Worm (Caenorhabditis elegans) whole organism, midembryonic: Measurements from ENCODE around the gene R07E5.4.
"Not testable (repeated sequence)": the region's sequence is repeated elsewhere in the genome, so short reads cannot be mapped to it uniquely, and the experiment has no call there.

Experiments
- cog-1 ChIP-seq: sonication (generic microtip); optimal IDR thresholded peaks from 2 replicates; lab custom pipeline; 2016; ENCODE audit warnings: missing genetic modification characterization, missing compliant biosample characterization
- flt-1 ChIP-seq: fragments of 200-800 bp; sonication (Bioruptor generic); IDR thresholded peaks from 2 replicates; pipeline ENCODE4 v1.3.6; 2022; ENCODE audit warnings: missing genetic modification characterization, missing compliant biosample characterization
- klf-2 ChIP-seq: fragments of 200-800 bp; sonication (Bioruptor generic); conservative IDR thresholded peaks from 2 replicates; pipeline ENCODE4 v1.3.6; 2022; ENCODE audit warnings: missing genetic modification reagents, missing genetic modification characterization, missing compliant biosample characterization
- med-1 ChIP-seq: sonication (generic microtip); optimal IDR thresholded peaks from 2 replicates; lab custom pipeline; 2017; ENCODE audit warnings: missing genetic modification characterization, mild to moderate bottlenecking, missing compliant biosample characterization, antibody characterized with exemption, missing genetic modification reagents; ENCODE audit not compliant: insufficient read depth
- tab-1 ChIP-seq: fragments of 200-800 bp; sonication (Bioruptor generic); IDR thresholded peaks from 2 replicates; pipeline ENCODE4 v1.3.6; 2022; ENCODE audit warnings: missing genetic modification characterization, missing compliant biosample characterization
- ztf-23 ChIP-seq: fragments of 200-800 bp; sonication (Bioruptor generic); IDR thresholded peaks from 2 replicates; pipeline ENCODE4 v1.3.6; 2022; ENCODE audit warnings: missing genetic modification reagents, missing genetic modification characterization, missing compliant biosample characterization
- ztf-29 ChIP-seq: fragments of 200-800 bp; sonication (Bioruptor generic); IDR thresholded peaks from 2 replicates; pipeline ENCODE4 v1.3.6; 2022; ENCODE audit warnings: missing genetic modification reagents, missing genetic modification characterization, missing compliant biosample characterization

DNA sequence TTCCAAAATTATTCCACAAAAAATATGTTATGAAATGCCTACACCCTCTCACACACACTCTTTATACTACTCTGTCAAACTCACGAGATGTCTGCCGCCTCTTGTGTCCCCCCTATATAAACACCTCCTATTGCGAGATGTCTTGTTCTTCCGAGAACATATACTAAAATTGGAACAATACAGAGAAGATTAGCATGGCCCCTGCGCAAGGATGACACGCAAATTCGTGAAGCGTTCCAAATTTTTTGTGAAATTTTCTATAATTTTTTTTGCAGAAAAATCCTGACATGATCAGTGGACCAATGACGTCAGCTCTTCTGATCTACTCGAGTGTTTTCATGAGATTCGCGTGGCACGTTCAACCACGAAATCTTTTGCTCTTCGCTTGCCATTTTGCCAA is 19.4 kb downstream of the R07E5.4 start:
- TF ChIP-seq tab-1 (GFP tag; lab: Robert Waterston, UW) (peak; percentile 80), flt-1 (GFP tag; lab: Robert Waterston, UW) (peak; percentile 84), klf-2 (GFP tag; lab: Robert Waterston, UW) (peak; percentile 68), ztf-23 (GFP tag; lab: Robert Waterston, UW) (peak; percentile 77)
- TF ChIP-seq med-1; ztf-29 (GFP tag; lab: Robert Waterston, UW); cog-1: not testable (repeated sequence)
